Fruit fly (Drosophila melanogaster): Measurements from ENCODE around the gene Spn.

dm6 chr3L:2533732-2534073, 20.4 kb downstream of the Spn start:
- no peak for TF ChIP-seq psq (optimal IDR thresholded peaks at IDR 0.05)
- no peak for TF ChIP-seq Sin3A (optimal IDR thresholded peaks at IDR 0.05)
- TF ChIP-seq h (optimal IDR thresholded peaks at IDR 0.05), result no peak
- TF ChIP-seq insv (optimal IDR thresholded peaks at IDR 0.05), result no peak
- TF ChIP-seq ttk (optimal IDR thresholded peaks at IDR 0.05), result no peak

Measured in Kc167 (cell line).